Fruit fly (Drosophila melanogaster): ENCODE data around the gene alphaTub85E.

- no peak for TF ChIP-seq CG34406 (GFP tag; optimal IDR thresholded peaks at IDR 0.05)
- TF ChIP-seq CG10631 (GFP tag; optimal IDR thresholded peaks at IDR 0.05), result no peak
- TF ChIP-seq CG7368 (GFP tag; optimal IDR thresholded peaks at IDR 0.05), result no peak
- TF ChIP-seq Blimp-1 (GFP tag; optimal IDR thresholded peaks at IDR 0.05), result no peak
- no peak for TF ChIP-seq CG11902 (GFP tag; optimal IDR thresholded peaks at IDR 0.05)
- TF ChIP-seq fd85E (GFP tag; optimal IDR thresholded peaks at IDR 0.05), result no peak
- TF ChIP-seq CG8632 (GFP tag; optimal IDR thresholded peaks at IDR 0.05), result no peak
- no peak for TF ChIP-seq Gug (GFP tag; IDR thresholded peaks at IDR 0.05)
- TF ChIP-seq CG9139 (GFP tag; optimal IDR thresholded peaks at IDR 0.05), result no peak
Observed at dm6 chr3R:9735151-9735550, 2.1 kb upstream of the alphaTub85E start.
